Fruit fly (Drosophila melanogaster) whole organism: ENCODE data around the gene CG32163.

Experiments
- CG8478 ChIP-seq: fragments of >200 bp; optimal IDR thresholded peaks from 2 replicates; lab custom pipeline; 2018; ENCODE audit warnings: inconsistent platforms
- EcR ChIP-seq, 2 experiments: fragments of >200 bp; optimal IDR thresholded peaks; 2 replicates each; lab custom pipeline; 2017; ENCODE audit warnings: missing biosample characterization in 2 of 2, missing genetic modification characterization in 2 of 2, missing genetic modification reagents in 2 of 2
- pan ChIP-seq: fragments of >200 bp; optimal IDR thresholded peaks from 2 replicates; lab custom pipeline; 2017
- psq ChIP-seq: fragments of >200 bp; optimal IDR thresholded peaks from 2 replicates; lab custom pipeline; 2017
- usp ChIP-seq: fragments of >200 bp; optimal IDR thresholded peaks from 2 replicates; lab custom pipeline; 2017; ENCODE audit warnings: missing biosample characterization, missing genetic modification characterization, mixed read lengths

DNA sequence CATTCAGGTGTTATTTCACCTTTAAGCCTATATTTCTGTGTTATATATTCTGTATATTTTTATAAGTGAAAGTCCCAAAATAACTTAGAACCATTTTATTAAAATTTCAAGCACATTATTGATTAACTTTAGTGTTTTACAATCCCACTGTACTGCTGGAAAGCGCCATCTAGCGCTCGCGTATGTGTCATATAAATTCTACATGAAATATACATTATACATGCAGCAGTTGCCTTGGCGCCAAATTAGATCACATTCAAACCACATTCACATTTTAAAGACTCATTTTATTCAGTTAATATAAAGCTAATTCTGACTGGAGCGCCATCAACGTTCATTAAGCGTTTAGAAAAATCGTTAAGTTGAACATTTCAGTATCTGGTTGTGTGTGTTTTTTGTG, 23.6 kb upstream of the CG32163 start:
- no peak for TF ChIP-seq pan (lab: Kevin White, UChicago)
- TF ChIP-seq usp (GFP tag; lab: Kevin White, UChicago): no peak
- no peak for TF ChIP-seq CG8478 (lab: Kevin White, UChicago)
- TF ChIP-seq psq (lab: Kevin White, UChicago): no peak
- TF ChIP-seq EcR (GFP tag; optimal IDR thresholded peaks at IDR 0.05; lab: Kevin White, UChicago): no peak
